Worm (Caenorhabditis elegans) whole organism, L4 larva: Measurements from ENCODE around the gene ZK550.6.

Experiments
- aly-2 ChIP-seq: sonication (generic microtip); optimal IDR thresholded peaks from 2 replicates; lab custom pipeline; 2018; ENCODE audit warnings: missing biosample characterization, missing genetic modification characterization
- ceh-20 ChIP-seq: fragments of 200-800 bp; sonication (Bioruptor generic); IDR thresholded peaks from 2 replicates; pipeline ENCODE4 v1.3.6; 2022; ENCODE audit warnings: missing genetic modification reagents, missing genetic modification characterization, missing compliant biosample characterization
- dpl-1 ChIP-seq: fragments of 150-350 bp; optimal IDR thresholded peaks from 2 replicates; lab custom pipeline; 2014; ENCODE audit warnings: missing biosample characterization, missing genetic modification reagents, missing genetic modification characterization
- lim-7 ChIP-seq: fragments of 200-800 bp; sonication (Bioruptor generic); IDR thresholded peaks from 2 replicates; pipeline ENCODE4 v1.3.6; 2022; ENCODE audit warnings: missing genetic modification characterization, missing compliant biosample characterization
- lin-39 ChIP-seq: fragments of 150-350 bp; optimal IDR thresholded peaks from 2 replicates; lab custom pipeline; 2014; ENCODE audit warnings: missing biosample characterization, missing genetic modification reagents, missing genetic modification characterization
- nhr-11 ChIP-seq: fragments of 150-350 bp; optimal IDR thresholded peaks from 2 replicates; lab custom pipeline; 2014; ENCODE audit warnings: missing biosample characterization, missing genetic modification characterization
- nhr-28 ChIP-seq: fragments of 150-350 bp; optimal IDR thresholded peaks from 2 replicates; lab custom pipeline; 2014; ENCODE audit warnings: missing biosample characterization, missing genetic modification characterization
- pha-4 ChIP-seq, 2 experiments: fragments of 150-350 bp in 1 of 2; fragments of 200-800 bp in 1 of 2; sonication (Bioruptor generic) in 1 of 2; IDR thresholded peaks in 1 of 2; optimal IDR thresholded peaks in 1 of 2; 2 replicates each; pipeline versions ENCODE4 v1.3.6 to Lab custom; 2014 to 2022; ENCODE audit warnings: missing genetic modification characterization in 2 of 2, missing genetic modification reagents in 2 of 2, missing biosample characterization in 1 of 2, missing compliant biosample characterization in 1 of 2
- saeg-2 ChIP-seq: fragments of 200-800 bp; sonication (Bioruptor generic); IDR thresholded peaks from 2 replicates; pipeline ENCODE4 v1.3.6; 2022; ENCODE audit warnings: missing genetic modification reagents, missing genetic modification characterization, missing compliant biosample characterization
- zag-1 ChIP-seq: fragments of 150-350 bp; optimal IDR thresholded peaks from 2 replicates; lab custom pipeline; 2014; ENCODE audit warnings: missing biosample characterization, missing genetic modification characterization

DNA sequence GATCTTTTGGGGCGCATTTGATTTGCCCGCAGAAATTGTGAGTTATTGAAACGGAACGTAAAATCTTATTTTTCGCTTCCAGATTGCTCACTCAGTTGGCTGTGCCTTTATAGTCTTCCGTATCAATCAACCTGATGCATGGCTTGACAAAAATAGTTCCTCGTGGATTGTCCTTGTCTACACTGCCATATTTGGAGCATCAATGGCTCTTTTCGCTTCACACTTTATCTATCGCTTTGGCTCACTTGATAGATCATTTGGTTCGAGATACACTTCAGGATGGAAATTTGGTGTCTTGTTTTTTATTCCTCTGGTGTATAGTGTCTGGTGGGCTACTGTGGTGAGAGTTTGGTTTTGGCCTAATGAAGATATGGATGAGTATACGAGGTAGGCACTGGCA, 3.4 kb upstream of the ZK550.6 start:
- TF ChIP-seq nhr-28 (tag; lab: Kevin White, UChicago) (no peak), lim-7 (GFP tag; lab: Robert Waterston, UW) (no peak), saeg-2 (GFP tag; lab: Robert Waterston, UW) (no peak), dpl-1 (GFP tag; lab: Kevin White, UChicago) (no peak), zag-1 (tag; lab: Kevin White, UChicago) (no peak), aly-2 (tag; lab: Kevin White, UChicago) (no peak), lin-39 (no peak), pha-4 (GFP tag; IDR thresholded peaks at IDR 0.05; lab: Robert Waterston, UW) (no peak), pha-4 (tag; optimal IDR thresholded peaks at IDR 0.05; lab: Kevin White, UChicago) (no peak), ceh-20 (GFP tag; lab: Robert Waterston, UW) (no peak), nhr-11 (no peak)
